Fruit fly (Drosophila melanogaster): ENCODE measurements around the gene CG6765.
A peak's percentile ranks its signal among the peaks of the same experiment; 100 is the strongest.

The CG6765 gene

dm6 chr3L:8546355-8546771 is 33.8 kb downstream of the CG6765 start (continued):
- no peak for TF ChIP-seq nau (GFP tag; optimal IDR thresholded peaks at IDR 0.05)
- TF ChIP-seq Antp (GFP tag; optimal IDR thresholded peaks at IDR 0.05), result no peak
- no peak for TF ChIP-seq TFAM (GFP tag; optimal IDR thresholded peaks at IDR 0.05)
- no peak for TF ChIP-seq CG4854 (GFP tag; optimal IDR thresholded peaks at IDR 0.05)
- TF ChIP-seq CG14965 (GFP tag; optimal IDR thresholded peaks at IDR 0.05; ENCODE audit: borderline replicate concordance), result no peak
- peak; percentile 22 for TF ChIP-seq CG7987 (GFP tag; optimal IDR thresholded peaks at IDR 0.05)
- no peak for TF ChIP-seq Hr51 (GFP tag; optimal IDR thresholded peaks at IDR 0.05)
- TF ChIP-seq cad (GFP tag; optimal IDR thresholded peaks at IDR 0.05), result no peak
- no peak for TF ChIP-seq Taf1 (GFP tag; IDR thresholded peaks at IDR 0.05)
- no peak for TF ChIP-seq Optix (GFP tag; IDR thresholded peaks at IDR 0.05)
- no peak for TF ChIP-seq CG7271 (tag; optimal IDR thresholded peaks at IDR 0.05)
- TF ChIP-seq z (GFP tag; IDR thresholded peaks at IDR 0.05), result peak; percentile 55; the same call in 2 of the 3 replicates
- TF ChIP-seq Neu2 (GFP tag; optimal IDR thresholded peaks at IDR 0.05; ENCODE audit: borderline replicate concordance), result no peak
- 0 out of 2 replicates have a peak, but pooled peaks have one; percentile 34 for TF ChIP-seq CG9932 (GFP tag; IDR thresholded peaks at IDR 0.05)
- peak; percentile 54 for TF ChIP-seq mirr (GFP tag; optimal IDR thresholded peaks at IDR 0.05)
- no peak for TF ChIP-seq danr (GFP tag; IDR thresholded peaks at IDR 0.05)
- TF ChIP-seq CG17385 (GFP tag; optimal IDR thresholded peaks at IDR 0.05), result peak; percentile 52
- TF ChIP-seq CG11560 (tag; IDR thresholded peaks at IDR 0.05), result no peak
- no peak for TF ChIP-seq eyg (GFP tag; optimal IDR thresholded peaks at IDR 0.05)
- peak; percentile 6 for TF ChIP-seq CG13424 (tag; optimal IDR thresholded peaks at IDR 0.05)
- no peak for TF ChIP-seq CG4820 (GFP tag; optimal IDR thresholded peaks at IDR 0.05)
- TF ChIP-seq inv (GFP tag; IDR thresholded peaks at IDR 0.05; ENCODE audit: partially characterized antibody), result no peak
- no peak for TF ChIP-seq dan (GFP tag; IDR thresholded peaks at IDR 0.05)
- TF ChIP-seq dmrt11E (tag; optimal IDR thresholded peaks at IDR 0.05), result no peak
- no peak for TF ChIP-seq Hmx (GFP tag; optimal IDR thresholded peaks at IDR 0.05)
- no peak for TF ChIP-seq CG7372 (GFP tag; IDR thresholded peaks at IDR 0.05)
- no peak for TF ChIP-seq bab2 (GFP tag; optimal IDR thresholded peaks at IDR 0.05)
- TF ChIP-seq Dp (GFP tag; optimal IDR thresholded peaks at IDR 0.05), result no peak
- no peak; the same call in 1 of the 2 replicates for TF ChIP-seq amos (GFP tag; IDR thresholded peaks at IDR 0.05; ENCODE audit: partially characterized antibody)
- peak; percentile 14; the same call in 1 of the 2 replicates for TF ChIP-seq CG14014 (GFP tag; IDR thresholded peaks at IDR 0.05)
- TF ChIP-seq so (GFP tag; IDR thresholded peaks at IDR 0.05), result peak; percentile 48; the same call in 2 of the 3 replicates
- TF ChIP-seq CG8089 (GFP tag; optimal IDR thresholded peaks at IDR 0.05), result no peak
- peak; percentile 30 for TF ChIP-seq CG6765 (GFP tag; optimal IDR thresholded peaks at IDR 0.05)
- TF ChIP-seq fd96Cb (tag; optimal IDR thresholded peaks at IDR 0.05), result no peak
- TF ChIP-seq row (GFP tag; IDR thresholded peaks at IDR 0.05), result no peak; the same call in 2 of the 3 replicates
- no peak for TF ChIP-seq tx (GFP tag; optimal IDR thresholded peaks at IDR 0.05)
- TF ChIP-seq ERR (GFP tag; optimal IDR thresholded peaks at IDR 0.05), result no peak
- no peak for TF ChIP-seq CG11696 (GFP tag; IDR thresholded peaks at IDR 0.05)
- peak; percentile 67 for TF ChIP-seq CG34224 (GFP tag; IDR thresholded peaks at IDR 0.05; ENCODE audit: partially characterized antibody)
- no peak for TF ChIP-seq gcm (GFP tag; optimal IDR thresholded peaks at IDR 0.05)
- TF ChIP-seq CG6175 (GFP tag; IDR thresholded peaks at IDR 0.05), result peak; percentile 59; the same call in 2 of the 3 replicates
- peak; percentile 21; the same call in 1 of the 4 replicates for TF ChIP-seq Dll (GFP tag; IDR thresholded peaks at IDR 0.05; ENCODE audit: partially characterized antibody)
- no peak for TF ChIP-seq dysf (GFP tag; IDR thresholded peaks at IDR 0.05)
- no peak for TF ChIP-seq Nf-YB (GFP tag; optimal IDR thresholded peaks at IDR 0.05)
- no peak for TF ChIP-seq chn (GFP tag; optimal IDR thresholded peaks at IDR 0.05)
- TF ChIP-seq CG4328 (GFP tag; optimal IDR thresholded peaks at IDR 0.05), result no peak
- peak; percentile 2 for TF ChIP-seq CG7839 (tag; optimal IDR thresholded peaks at IDR 0.05)
- no peak for TF ChIP-seq CG4617 (GFP tag; optimal IDR thresholded peaks at IDR 0.05; ENCODE audit: borderline replicate concordance)
- TF ChIP-seq CG5245 (GFP tag; optimal IDR thresholded peaks at IDR 0.05), result no peak
- TF ChIP-seq zen (tag; optimal IDR thresholded peaks at IDR 0.05), result no peak
- no peak for TF ChIP-seq CG12299 (tag; optimal IDR thresholded peaks at IDR 0.05)

Measured in whole organism, embryonic.